Fruit fly (Drosophila melanogaster) whole organism, adult: ENCODE measurements around the gene CG14668.

Experiments used
- CG12768 ChIP-seq: fragments of 200-800 bp; sonication (Bioruptor generic); optimal IDR thresholded peaks from 2 replicates; lab custom pipeline; 2017; ENCODE audit warnings: missing biosample characterization, missing genetic modification characterization, mild to moderate bottlenecking, moderate library complexity, missing genetic modification reagents
- CG14711 ChIP-seq: fragments of 200-800 bp; sonication (Bioruptor generic); optimal IDR thresholded peaks from 2 replicates; lab custom pipeline; 2018; ENCODE audit warnings: missing biosample characterization, mild to moderate bottlenecking, missing genetic modification characterization, moderate library complexity
- CG1620 ChIP-seq: fragments of 200-800 bp; sonication (Bioruptor generic); optimal IDR thresholded peaks from 2 replicates; lab custom pipeline; 2016; ENCODE audit warnings: missing biosample characterization, missing genetic modification characterization
- CG7045 ChIP-seq: fragments of 200-800 bp; sonication (Bioruptor generic); optimal IDR thresholded peaks from 2 replicates; lab custom pipeline; 2017; ENCODE audit warnings: missing biosample characterization, mild to moderate bottlenecking, missing genetic modification characterization
- CG7101 ChIP-seq: fragments of 200-800 bp; sonication (Bioruptor generic); optimal IDR thresholded peaks from 2 replicates; lab custom pipeline; 2018; ENCODE audit warnings: missing biosample characterization, mild to moderate bottlenecking, missing genetic modification characterization, moderate library complexity
- Clk ChIP-seq: fragments of 200-800 bp; sonication (Bioruptor generic); optimal IDR thresholded peaks from 2 replicates; lab custom pipeline; 2017; ENCODE audit warnings: missing biosample characterization, missing genetic modification characterization
- Crg-1 ChIP-seq: fragments of 200-800 bp; sonication (Bioruptor generic); optimal IDR thresholded peaks from 2 replicates; lab custom pipeline; 2016; ENCODE audit warnings: missing biosample characterization, missing genetic modification characterization
- Hr96 ChIP-seq: fragments of 200-800 bp; sonication (Bioruptor generic); optimal IDR thresholded peaks from 2 replicates; lab custom pipeline; 2016; ENCODE audit warnings: missing biosample characterization, missing genetic modification characterization
- Mnt ChIP-seq: fragments of 200-800 bp; sonication (Bioruptor generic); optimal IDR thresholded peaks from 2 replicates; lab custom pipeline; 2016; ENCODE audit warnings: missing biosample characterization, mild to moderate bottlenecking, missing genetic modification characterization
- cic ChIP-seq: fragments of 200-800 bp; sonication (Bioruptor generic); optimal IDR thresholded peaks from 2 replicates; lab custom pipeline; 2017; ENCODE audit warnings: missing biosample characterization, mild to moderate bottlenecking, missing genetic modification characterization, moderate library complexity
- kay ChIP-seq: fragments of 200-800 bp; sonication (Bioruptor generic); peaks from one replicate; lab custom pipeline; 2016; ENCODE audit warnings: missing biosample characterization, missing genetic modification characterization, borderline replicate concordance
- ovo ChIP-seq: fragments of 200-800 bp; sonication (Bioruptor generic); optimal IDR thresholded peaks from 2 replicates; lab custom pipeline; 2016; ENCODE audit warnings: missing biosample characterization, missing genetic modification characterization
- pad ChIP-seq: fragments of 200-800 bp; sonication (Bioruptor generic); optimal IDR thresholded peaks from 3 replicates; lab custom pipeline; 2017; ENCODE audit warnings: missing biosample characterization, missing genetic modification characterization, mild to moderate bottlenecking, moderate library complexity, missing genetic modification reagents

DNA sequence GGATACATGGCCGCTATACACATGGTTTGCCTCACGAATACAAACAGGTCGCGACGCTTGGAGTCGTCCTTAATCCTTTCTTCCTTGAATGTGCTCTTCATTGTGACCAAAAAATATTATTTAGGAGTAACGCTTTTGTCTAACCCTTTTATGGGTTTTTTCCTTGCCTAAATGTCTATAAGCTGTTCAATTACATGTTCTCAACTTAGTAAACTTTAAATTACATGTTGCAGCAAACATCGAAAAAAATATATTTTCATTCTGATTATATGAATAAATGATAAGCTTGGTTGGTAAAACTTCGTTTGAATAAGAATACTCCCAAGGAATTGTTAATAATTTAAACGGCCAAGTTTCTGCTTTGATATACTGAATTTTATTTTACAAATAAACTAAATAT, 11.6 kb upstream of the CG14668 start, which contains the start of gene Or83a:
- TF ChIP-seq cic (GFP tag; lab: Kevin White, UChicago) (no peak), CG7045 (no peak), Hr96 (no peak), Clk (GFP tag; lab: Kevin White, UChicago) (no peak), kay (GFP tag; lab: Kevin White, UChicago) (no peak), CG7101 (tag; lab: Kevin White, UChicago) (no peak), CG1620 (GFP tag; lab: Kevin White, UChicago) (no peak), ovo (GFP tag; lab: Kevin White, UChicago) (no peak), Mnt (GFP tag; lab: Kevin White, UChicago) (no peak), CG12768 (GFP tag; lab: Kevin White, UChicago) (no peak), pad (GFP tag; lab: Kevin White, UChicago) (no peak), Crg-1 (GFP tag; lab: Kevin White, UChicago) (no peak), CG14711 (no peak)
